Fruit fly (Drosophila melanogaster) whole organism, embryonic: Measurements from ENCODE around the gene CG15431.

Source experiments
- Awh ChIP-seq: fragments of 200-800 bp; sonication (Bioruptor generic); IDR thresholded peaks from 2 replicates; pipeline ENCODE4, ENCODE4 v1.3.6; 2022; ENCODE audit warnings: missing biosample characterization, missing genetic modification characterization
- Bdp1 ChIP-seq: fragments of 200-800 bp; sonication (Bioruptor generic); optimal IDR thresholded peaks from 3 replicates; lab custom pipeline; 2016; ENCODE audit warnings: missing biosample characterization, missing genetic modification characterization
- CG10959 ChIP-seq: fragments of 200-800 bp; sonication (Bioruptor generic); IDR thresholded peaks from 2 replicates; pipeline ENCODE4 v1.3.6; 2022; ENCODE audit warnings: missing biosample characterization, missing genetic modification characterization
- CG11398 ChIP-seq: fragments of 200-800 bp; sonication (Bioruptor generic); optimal IDR thresholded peaks from 2 replicates; lab custom pipeline; 2016; ENCODE audit warnings: missing biosample characterization, missing genetic modification characterization
- CG14667 ChIP-seq: fragments of 200-800 bp; sonication (Bioruptor generic); IDR thresholded peaks from 2 replicates; pipeline ENCODE4 v1.3.6; 2022; ENCODE audit warnings: missing biosample characterization, missing genetic modification characterization
- CG15514 ChIP-seq: fragments of 200-800 bp; sonication (Bioruptor generic); optimal IDR thresholded peaks from 3 replicates; lab custom pipeline; 2017; ENCODE audit warnings: missing biosample characterization, missing genetic modification characterization, mild to moderate bottlenecking, moderate library complexity, missing genetic modification reagents
- CG17568 ChIP-seq: fragments of 200-800 bp; sonication (Bioruptor generic); optimal IDR thresholded peaks from 2 replicates; lab custom pipeline; 2018; ENCODE audit warnings: missing biosample characterization, mild to moderate bottlenecking, missing genetic modification characterization, moderate library complexity
- CG18011 ChIP-seq: fragments of 200-800 bp; sonication (Bioruptor generic); optimal IDR thresholded peaks from 2 replicates; lab custom pipeline; 2017; ENCODE audit warnings: missing biosample characterization, missing genetic modification characterization, mild to moderate bottlenecking, moderate library complexity, missing genotype
- CG18262 ChIP-seq: fragments of 200-800 bp; optimal IDR thresholded peaks from 3 replicates; lab custom pipeline; 2019; ENCODE audit warnings: missing biosample characterization, mild to moderate bottlenecking, missing genetic modification characterization, moderate library complexity
- CG18764 ChIP-seq: fragments of 200-800 bp; sonication (Bioruptor generic); optimal IDR thresholded peaks from 3 replicates; lab custom pipeline; 2016; ENCODE audit warnings: missing biosample characterization, missing genetic modification characterization
- CG2202 ChIP-seq: fragments of 200-800 bp; sonication (Bioruptor generic); optimal IDR thresholded peaks from 2 replicates; lab custom pipeline; 2018; ENCODE audit warnings: missing biosample characterization, mild to moderate bottlenecking, missing genetic modification characterization
- CG30020 ChIP-seq: fragments of 200-800 bp; optimal IDR thresholded peaks from 2 replicates; lab custom pipeline; 2019; ENCODE audit warnings: missing biosample characterization, mild to moderate bottlenecking, missing genetic modification characterization, moderate library complexity
- CG31365 ChIP-seq: fragments of 200-800 bp; sonication (Bioruptor generic); optimal IDR thresholded peaks from 2 replicates; lab custom pipeline; 2018; ENCODE audit warnings: missing biosample characterization, mild to moderate bottlenecking, missing genetic modification characterization
- CG3163 ChIP-seq: fragments of 200-800 bp; sonication (Bioruptor generic); optimal IDR thresholded peaks from 3 replicates; lab custom pipeline; 2016; ENCODE audit warnings: missing biosample characterization, missing genetic modification characterization
- CG3281 ChIP-seq: fragments of 200-800 bp; sonication (Bioruptor generic); optimal IDR thresholded peaks from 3 replicates; lab custom pipeline; 2017; ENCODE audit warnings: missing biosample characterization, mild to moderate bottlenecking, missing genetic modification characterization
- CG3726 ChIP-seq: fragments of 200-800 bp; sonication (Bioruptor generic); IDR thresholded peaks from 3 replicates; pipeline ENCODE4, ENCODE4 v1.3.6; 2022; ENCODE audit warnings: missing biosample characterization, missing genetic modification characterization
- CG4328 ChIP-seq: fragments of 200-800 bp; sonication (Bioruptor generic); optimal IDR thresholded peaks from 3 replicates; lab custom pipeline; 2017; ENCODE audit warnings: missing biosample characterization, missing genetic modification reagents, missing genetic modification characterization
- CG4854 ChIP-seq: fragments of 200-800 bp; sonication (Bioruptor generic); optimal IDR thresholded peaks from 2 replicates; lab custom pipeline; 2016; ENCODE audit warnings: missing biosample characterization, missing genetic modification characterization, inconsistent platforms
- CG6813 ChIP-seq: fragments of 200-800 bp; sonication (Bioruptor generic); optimal IDR thresholded peaks from 2 replicates; lab custom pipeline; 2017; ENCODE audit warnings: missing biosample characterization, missing genetic modification characterization, mild to moderate bottlenecking, moderate library complexity, missing genetic modification reagents
- CG7357 ChIP-seq: fragments of 200-800 bp; sonication (Bioruptor generic); IDR thresholded peaks from 3 replicates; pipeline ENCODE4 v1.3.6; 2022; ENCODE audit warnings: missing biosample characterization, missing genetic modification characterization
- CG7928 ChIP-seq: fragments of 200-800 bp; sonication (Bioruptor generic); optimal IDR thresholded peaks from 2 replicates; lab custom pipeline; 2017; ENCODE audit warnings: missing biosample characterization, mild to moderate bottlenecking, missing genetic modification characterization
- CHES-1-like ChIP-seq: fragments of 200-800 bp; sonication (Bioruptor generic); optimal IDR thresholded peaks from 2 replicates; lab custom pipeline; 2016; ENCODE audit warnings: missing biosample characterization, missing genetic modification characterization
- D19B ChIP-seq: fragments of 200-800 bp; sonication (Bioruptor generic); optimal IDR thresholded peaks from 2 replicates; lab custom pipeline; 2017; ENCODE audit warnings: missing biosample characterization, mild to moderate bottlenecking, missing genetic modification characterization
- Doc2 ChIP-seq: fragments of 200-800 bp; sonication (Bioruptor generic); IDR thresholded peaks from 2 replicates; pipeline ENCODE4 v1.3.6; 2022; ENCODE audit warnings: missing biosample characterization, missing genetic modification characterization
- Dp ChIP-seq: fragments of 200-800 bp; sonication (Bioruptor generic); optimal IDR thresholded peaks from 2 replicates; lab custom pipeline; 2018; ENCODE audit warnings: missing biosample characterization, mild to moderate bottlenecking, missing genetic modification characterization, moderate library complexity
- HmgZ ChIP-seq: fragments of 200-800 bp; sonication (Bioruptor generic); optimal IDR thresholded peaks from 2 replicates; lab custom pipeline; 2018; ENCODE audit warnings: missing biosample characterization, mild to moderate bottlenecking, missing genetic modification characterization
- Hsf ChIP-seq: fragments of 200-800 bp; sonication (Bioruptor generic); optimal IDR thresholded peaks from 3 replicates; lab custom pipeline; 2016; ENCODE audit warnings: missing biosample characterization, missing genetic modification characterization
- MTF-1 ChIP-seq: fragments of 200-800 bp; sonication (Bioruptor generic); optimal IDR thresholded peaks from 2 replicates; lab custom pipeline; 2018; ENCODE audit warnings: missing biosample characterization, mild to moderate bottlenecking, missing genetic modification characterization, borderline replicate concordance
- Med ChIP-seq: fragments of 200-800 bp; sonication (Bioruptor generic); peaks from one replicate; lab custom pipeline; 2016; ENCODE audit warnings: missing biosample characterization, missing genetic modification characterization, mild to moderate bottlenecking, inconsistent platforms, moderate library complexity
- Meics ChIP-seq: fragments of 200-800 bp; sonication (Bioruptor generic); optimal IDR thresholded peaks from 2 replicates; lab custom pipeline; 2017; ENCODE audit warnings: missing biosample characterization, mild to moderate bottlenecking, missing genetic modification characterization
- Ssrp ChIP-seq: fragments of 200-800 bp; sonication (Bioruptor generic); optimal IDR thresholded peaks from 2 replicates; lab custom pipeline; 2018; ENCODE audit warnings: missing biosample characterization, mild to moderate bottlenecking, missing genetic modification characterization, moderate library complexity
- Stat92E ChIP-seq, 3 experiments: fragments of >200 bp in 2 of 3; fragments of 200-800 bp in 1 of 3; sonication (Bioruptor generic) in 1 of 3; optimal IDR thresholded peaks; 2 replicates each; lab custom pipeline; 2017 to 2019; ENCODE audit warnings: missing biosample characterization in 3 of 3, missing genetic modification characterization in 3 of 3, mild to moderate bottlenecking in 1 of 3, moderate library complexity in 1 of 3
- Taf1 ChIP-seq: fragments of 200-800 bp; sonication (Bioruptor generic); IDR thresholded peaks from 2 replicates; pipeline ENCODE4 v1.3.6; 2022; ENCODE audit warnings: missing biosample characterization, missing genetic modification characterization
- Tbp ChIP-seq: fragments of >200 bp; optimal IDR thresholded peaks from 2 replicates; lab custom pipeline; 2018; ENCODE audit warnings: missing biosample characterization, missing genetic modification characterization
- ac ChIP-seq: fragments of 200-800 bp; sonication (Bioruptor generic); optimal IDR thresholded peaks from 3 replicates; lab custom pipeline; 2017; ENCODE audit warnings: missing biosample characterization, mild to moderate bottlenecking, missing genetic modification characterization
- ara ChIP-seq: fragments of 200-800 bp; sonication (Bioruptor generic); IDR thresholded peaks from 2 replicates; pipeline ENCODE4 v1.3.6; 2022; ENCODE audit warnings: missing biosample characterization, missing genetic modification characterization
- ase ChIP-seq: fragments of 200-800 bp; sonication (Bioruptor generic); IDR thresholded peaks from 3 replicates; pipeline ENCODE4 v1.3.6; 2022; ENCODE audit warnings: missing biosample characterization, missing genetic modification characterization
- crol ChIP-seq: fragments of 200-800 bp; sonication (Bioruptor generic); IDR thresholded peaks from 2 replicates; pipeline ENCODE4 v1.3.6; 2022; ENCODE audit warnings: missing biosample characterization, missing genetic modification characterization
- esg ChIP-seq: fragments of 200-800 bp; sonication (Bioruptor generic); conservative IDR thresholded peaks from 2 replicates; pipeline ENCODE4 v1.3.6; 2022; ENCODE audit warnings: missing biosample characterization, missing genetic modification characterization
- fu2 ChIP-seq: fragments of 200-800 bp; sonication (Bioruptor generic); optimal IDR thresholded peaks from 2 replicates; lab custom pipeline; 2016; ENCODE audit warnings: missing biosample characterization, missing genetic modification characterization
- gro ChIP-seq: fragments of 200-800 bp; sonication (Bioruptor generic); optimal IDR thresholded peaks from 2 replicates; lab custom pipeline; 2016; ENCODE audit warnings: missing biosample characterization, missing genetic modification characterization
- lmd ChIP-seq: fragments of 200-800 bp; sonication (Bioruptor generic); IDR thresholded peaks from 2 replicates; pipeline ENCODE4 v1.3.6; 2022; ENCODE audit warnings: missing biosample characterization, missing genetic modification characterization
- nerfin-2 ChIP-seq: fragments of 200-800 bp; sonication (Bioruptor generic); IDR thresholded peaks from 2 replicates; pipeline ENCODE4 v1.3.6; 2022; ENCODE audit warnings: missing biosample characterization, missing genetic modification characterization; ENCODE audit not compliant: partially characterized antibody
- nmo ChIP-seq: fragments of 200-800 bp; sonication (Bioruptor generic); optimal IDR thresholded peaks from 2 replicates; lab custom pipeline; 2018; ENCODE audit warnings: missing biosample characterization, mild to moderate bottlenecking, missing genetic modification characterization, moderate library complexity
- nom ChIP-seq: fragments of 200-800 bp; sonication (Bioruptor generic); optimal IDR thresholded peaks from 2 replicates; lab custom pipeline; 2017; ENCODE audit warnings: missing biosample characterization, missing genetic modification characterization, mild to moderate bottlenecking, moderate library complexity, missing genetic modification reagents
- pzg ChIP-seq: fragments of 200-800 bp; sonication (Bioruptor generic); optimal IDR thresholded peaks from 3 replicates; lab custom pipeline; 2018; ENCODE audit warnings: missing biosample characterization, mild to moderate bottlenecking, missing genetic modification characterization, moderate library complexity
- sc ChIP-seq, 3 experiments: fragments of >200 bp in 2 of 3; fragments of 200-800 bp in 1 of 3; sonication (Bioruptor generic) in 1 of 3; optimal IDR thresholded peaks; 2 replicates in 2 of 3; 3 replicates in 1 of 3; lab custom pipeline; 2017; ENCODE audit warnings: mild to moderate bottlenecking in 1 of 3, missing biosample characterization in 1 of 3, missing genetic modification characterization in 1 of 3, missing genetic modification reagents in 1 of 3
- scrt ChIP-seq: fragments of 200-800 bp; sonication (Bioruptor generic); optimal IDR thresholded peaks from 2 replicates; lab custom pipeline; 2018; ENCODE audit warnings: missing biosample characterization, mild to moderate bottlenecking, missing genetic modification characterization, moderate library complexity
- slp2 ChIP-seq: fragments of 200-800 bp; sonication (Bioruptor generic); optimal IDR thresholded peaks from 2 replicates; lab custom pipeline; 2016; ENCODE audit warnings: missing biosample characterization, missing genetic modification characterization
- stwl ChIP-seq: fragments of 200-800 bp; sonication (Bioruptor generic); optimal IDR thresholded peaks from 3 replicates; lab custom pipeline; 2018; ENCODE audit warnings: missing biosample characterization, mild to moderate bottlenecking, missing genetic modification characterization, moderate library complexity
- tx ChIP-seq: fragments of 200-800 bp; sonication (Bioruptor generic); optimal IDR thresholded peaks from 2 replicates; lab custom pipeline; 2016; ENCODE audit warnings: missing biosample characterization, missing genetic modification characterization

The CG15431 gene

dm6 chr2L:4444457-4444856 lies 3.4 kb upstream of the CG15431 start, which contains the start of the genes morgue and Elp3 (continued):
- TF ChIP-seq Tbp (GFP tag; lab: Kevin White, UChicago) (no peak), scrt (no peak), crol (GFP tag; lab: Robert Waterston, UW) (no peak), nom (GFP tag; lab: Kevin White, UChicago) (no peak), Stat92E (GFP tag; optimal IDR thresholded peaks at IDR 0.05; lab: Kevin White, UChicago) (peak in 1 of 3 experiments; percentile 23), CG11398 (GFP tag; lab: Kevin White, UChicago) (no peak), CG10959 (GFP tag; lab: Robert Waterston, UW) (no peak), CG3281 (GFP tag; lab: Kevin White, UChicago) (no peak), CG3163 (GFP tag; lab: Kevin White, UChicago) (no peak), slp2 (no peak), stwl (tag; lab: Kevin White, UChicago) (peak; percentile 88), Meics (GFP tag; lab: Kevin White, UChicago) (no peak), tx (GFP tag; lab: Kevin White, UChicago) (no peak), Bdp1 (GFP tag; lab: Kevin White, UChicago) (no peak), Ssrp (no peak), MTF-1 (GFP tag; lab: Kevin White, UChicago) (no peak), ase (no peak), lmd (GFP tag; lab: Robert Waterston, UW) (no peak), esg (GFP tag; lab: Robert Waterston, UW) (no peak), nerfin-2 (peak; percentile 82), CG4328 (no peak), CG18262 (tag; lab: Kevin White, UChicago) (no peak), gro (GFP tag; lab: Kevin White, UChicago) (no peak), CG18011 (GFP tag; lab: Kevin White, UChicago) (no peak), CG31365 (tag; lab: Kevin White, UChicago) (no peak), CG6813 (GFP tag; lab: Kevin White, UChicago) (no peak), fu2 (GFP tag; lab: Kevin White, UChicago) (no peak), Awh (GFP tag; lab: Robert Waterston, UW) (no peak), CG2202 (tag; lab: Kevin White, UChicago) (no peak), ara (GFP tag; lab: Robert Waterston, UW) (no peak), Doc2 (GFP tag; lab: Robert Waterston, UW) (no peak), D19B (no peak), nmo (peak; percentile 5), sc (optimal IDR thresholded peaks at IDR 0.05; lab: Kevin White, UChicago) (no peak), sc (GFP tag; optimal IDR thresholded peaks at IDR 0.05; lab: Kevin White, UChicago) (no peak), CG17568 (GFP tag; lab: Kevin White, UChicago) (no peak), CG15514 (GFP tag; lab: Kevin White, UChicago) (peak; percentile 51), Hsf (GFP tag; lab: Kevin White, UChicago) (no peak), CG18764 (GFP tag; lab: Kevin White, UChicago) (no peak), Dp (GFP tag; lab: Kevin White, UChicago) (peak; percentile 33), Taf1 (GFP tag; lab: Robert Waterston, UW) (no peak), CG30020 (peak; percentile 25), CG7928 (GFP tag; lab: Kevin White, UChicago) (no peak), CG14667 (GFP tag; lab: Robert Waterston, UW) (no peak), CHES-1-like (GFP tag; lab: Kevin White, UChicago) (peak; percentile 31), Med (GFP tag; lab: Kevin White, UChicago) (peak; percentile 73), CG3726 (GFP tag; lab: Robert Waterston, UW) (no peak), HmgZ (tag; lab: Kevin White, UChicago) (peak; percentile 26), CG7357 (GFP tag; lab: Robert Waterston, UW) (no peak), pzg (GFP tag; lab: Kevin White, UChicago) (peak; percentile 84), ac (GFP tag; lab: Kevin White, UChicago) (no peak), CG4854 (GFP tag; lab: Kevin White, UChicago) (no peak)
